Worm (Caenorhabditis elegans) whole organism, early embryonic: ENCODE results near the gene mlt-10.

Source experiments
- B0310.2 ChIP-seq: sonication (generic microtip); optimal IDR thresholded peaks from 2 replicates; lab custom pipeline; 2016; ENCODE audit warnings: mild to moderate bottlenecking, missing genetic modification characterization, missing compliant biosample characterization
- F13C5.2 ChIP-seq: sonication (generic microtip); optimal IDR thresholded peaks from 2 replicates; lab custom pipeline; 2017; ENCODE audit warnings: mild to moderate bottlenecking, missing genetic modification characterization, inconsistent platforms, missing compliant biosample characterization
- aly-1 ChIP-seq: sonication (generic microtip); optimal IDR thresholded peaks from 2 replicates; lab custom pipeline; 2016; ENCODE audit warnings: missing genetic modification characterization, missing compliant biosample characterization
- ama-1 ChIP-seq: fragments of 150-350 bp; optimal IDR thresholded peaks from 2 replicates; lab custom pipeline; 2014
- ceh-13 ChIP-seq: fragments of 200-800 bp; sonication (Bioruptor generic); optimal IDR thresholded peaks from 2 replicates; lab custom pipeline; 2018; ENCODE audit warnings: mild to moderate bottlenecking, missing genetic modification characterization, missing compliant biosample characterization
- ceh-36 ChIP-seq: sonication (generic microtip); optimal IDR thresholded peaks from 2 replicates; lab custom pipeline; 2016; ENCODE audit warnings: missing genetic modification characterization, inconsistent platforms, missing compliant biosample characterization
- ets-7 ChIP-seq: sonication (generic microtip); optimal IDR thresholded peaks from 2 replicates; lab custom pipeline; 2016; ENCODE audit warnings: missing genotype, missing genetic modification characterization, missing compliant biosample characterization
- flt-1 ChIP-seq: fragments of 200-800 bp; sonication (Bioruptor generic); IDR thresholded peaks from 2 replicates; pipeline ENCODE4 v1.3.6; 2022; ENCODE audit warnings: missing genetic modification characterization, missing compliant biosample characterization
- hmbx-1 ChIP-seq: sonication (generic microtip); optimal IDR thresholded peaks from 2 replicates; lab custom pipeline; 2016; ENCODE audit warnings: mild to moderate bottlenecking, missing genetic modification characterization, missing compliant biosample characterization
- hmg-4 ChIP-seq: fragments of 200-800 bp; sonication (Bioruptor generic); optimal IDR thresholded peaks from 2 replicates; lab custom pipeline; 2018; ENCODE audit warnings: mild to moderate bottlenecking, missing genetic modification characterization, missing compliant biosample characterization
- hnd-1 ChIP-seq: sonication (generic microtip); optimal IDR thresholded peaks from 2 replicates; lab custom pipeline; 2016; ENCODE audit warnings: missing genetic modification characterization, missing compliant biosample characterization
- pes-1 ChIP-seq: fragments of 200-800 bp; sonication (Bioruptor generic); IDR thresholded peaks from 2 replicates; pipeline ENCODE4 v1.3.6; 2022; ENCODE audit warnings: missing genetic modification reagents, missing genetic modification characterization, missing compliant biosample characterization
- scrt-1 ChIP-seq: fragments of 200-800 bp; sonication (Bioruptor generic); IDR thresholded peaks from 2 replicates; pipeline ENCODE4 v1.3.6; 2022; ENCODE audit warnings: missing genetic modification characterization, missing compliant biosample characterization
- sea-1 ChIP-seq: fragments of 200-800 bp; sonication (Bioruptor generic); conservative IDR thresholded peaks from 2 replicates; pipeline ENCODE4 v1.3.6; 2022; ENCODE audit warnings: missing genetic modification characterization, missing compliant biosample characterization
- tbx-11 ChIP-seq: fragments of 200-800 bp; sonication (Bioruptor generic); IDR thresholded peaks from 2 replicates; pipeline ENCODE4 v1.3.6; 2022; ENCODE audit warnings: missing genetic modification characterization, missing compliant biosample characterization
- tbx-37 ChIP-seq: fragments of 200-800 bp; sonication (Bioruptor generic); conservative IDR thresholded peaks from 2 replicates; pipeline ENCODE4 v1.3.6; 2022; ENCODE audit warnings: missing genetic modification reagents, missing genetic modification characterization, missing compliant biosample characterization
- tra-4 ChIP-seq: sonication (generic microtip); optimal IDR thresholded peaks from 2 replicates; lab custom pipeline; 2017; ENCODE audit warnings: missing genetic modification characterization, missing compliant biosample characterization

Gene mlt-10

DNA sequence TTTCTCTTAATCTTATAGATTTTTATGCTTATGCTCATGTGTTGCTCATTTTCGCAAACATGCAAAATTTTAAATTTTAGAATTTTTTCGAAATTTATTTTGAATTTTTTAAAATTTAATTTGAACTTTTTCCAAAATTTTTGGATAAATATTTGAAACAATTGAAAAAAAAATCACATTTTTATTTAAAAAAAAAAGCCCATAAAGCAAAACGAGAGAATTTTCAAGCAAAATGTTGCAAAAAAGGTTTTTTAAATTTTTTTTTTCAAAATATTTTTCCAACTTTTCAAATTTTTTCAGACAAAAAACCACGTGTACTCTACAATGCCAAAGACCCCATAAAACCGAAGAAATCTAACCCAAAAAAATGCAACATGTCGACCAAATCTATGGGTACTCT, 9.7 kb downstream of the mlt-10 start, which contains the start of the genes C09E8.1 and C09E8.6:
Gene C09E8.1 (plus strand): TSS at position 301 of the 400 bp plus-strand sequence.
Gene C09E8.6 (plus strand): TSS at position 313 of the 400 bp plus-strand sequence.
- no peak for TF ChIP-seq B0310.2 (tag; lab: Kevin White, UChicago)
- TF ChIP-seq ceh-13 (GFP tag; lab: Kevin White, UChicago): no peak
- no peak for TF ChIP-seq hnd-1 (tag; lab: Kevin White, UChicago)
- no peak for TF ChIP-seq ceh-36
- TF ChIP-seq flt-1: no peak
- no peak for TF ChIP-seq scrt-1 (GFP tag; lab: Robert Waterston, UW)
- no peak for TF ChIP-seq tbx-11 (GFP tag; lab: Robert Waterston, UW)
- TF ChIP-seq ets-7 (tag; lab: Kevin White, UChicago): no peak
- no peak for TF ChIP-seq F13C5.2 (tag; lab: Kevin White, UChicago)
- no peak for TF ChIP-seq tbx-37
- TF ChIP-seq ama-1 (lab: Kevin White, UChicago): no peak
- TF ChIP-seq hmg-4 (GFP tag; lab: Kevin White, UChicago): no peak
- TF ChIP-seq hmbx-1 (tag; lab: Kevin White, UChicago): no peak
- TF ChIP-seq sea-1 (GFP tag; lab: Robert Waterston, UW): no peak
- no peak for TF ChIP-seq pes-1 (GFP tag; lab: Robert Waterston, UW)
- TF ChIP-seq aly-1 (tag; lab: Kevin White, UChicago): no peak
- TF ChIP-seq tra-4 (tag; lab: Kevin White, UChicago): no peak

DNA sequence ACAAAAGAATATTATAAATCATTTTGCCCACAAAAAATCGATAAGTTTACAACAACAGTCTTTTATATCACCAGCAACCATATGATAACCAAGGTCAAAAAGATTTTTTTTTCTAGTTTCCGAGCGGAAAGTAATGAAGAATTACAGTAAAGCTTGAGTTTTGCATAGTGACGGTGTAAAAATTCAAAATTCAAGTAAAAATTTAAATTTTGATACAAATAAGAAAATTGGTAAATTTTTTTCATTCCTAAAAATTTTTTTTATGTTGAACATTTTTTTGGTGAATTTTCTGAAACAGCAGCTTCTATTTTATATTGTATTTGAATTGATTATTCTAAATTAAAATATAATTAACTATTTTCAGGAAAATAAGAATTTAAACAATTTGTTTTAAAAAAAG, 22.3 kb downstream of the mlt-10 start, which contains the start of gene W08F4.5:
Gene W08F4.5 (minus strand): TSS at position 101 of the 400 bp plus-strand sequence.
- TF ChIP-seq tbx-37 (no peak), ets-7 (tag; lab: Kevin White, UChicago) (no peak), ceh-13 (GFP tag; lab: Kevin White, UChicago) (no peak), tra-4 (tag; lab: Kevin White, UChicago) (no peak), F13C5.2 (tag; lab: Kevin White, UChicago) (no peak), hnd-1 (tag; lab: Kevin White, UChicago) (no peak), hmg-4 (GFP tag; lab: Kevin White, UChicago) (no peak), B0310.2 (tag; lab: Kevin White, UChicago) (no peak), scrt-1 (GFP tag; lab: Robert Waterston, UW) (no peak), sea-1 (GFP tag; lab: Robert Waterston, UW) (no peak), flt-1 (no peak), tbx-11 (GFP tag; lab: Robert Waterston, UW) (no peak), pes-1 (GFP tag; lab: Robert Waterston, UW) (no peak), hmbx-1 (tag; lab: Kevin White, UChicago) (no peak), ceh-36 (no peak), ama-1 (lab: Kevin White, UChicago) (no peak), aly-1 (tag; lab: Kevin White, UChicago) (no peak)

DNA sequence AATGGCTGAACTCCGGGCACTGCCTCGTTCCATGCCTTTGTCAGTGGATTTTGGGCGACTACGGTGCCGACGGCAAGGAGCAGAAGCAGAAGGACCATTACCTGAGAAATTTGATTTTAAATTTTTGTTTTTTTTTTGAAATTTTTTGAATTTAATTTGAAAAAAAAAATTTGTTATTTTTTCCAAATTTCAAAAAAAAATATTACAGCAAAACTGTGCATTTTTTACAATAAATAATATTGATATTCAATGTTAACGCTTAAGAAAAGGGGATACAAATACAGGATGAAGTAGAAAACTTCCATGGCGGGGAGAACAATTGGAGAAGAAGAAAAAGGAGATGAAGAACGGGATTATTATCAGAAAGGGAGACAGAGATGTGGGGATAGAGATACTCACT, 25.5 kb downstream of the mlt-10 start, which contains the start of gene mlt-8:
Gene mlt-8 (minus strand): TSS at position 101 of the 400 bp plus-strand sequence.
- TF ChIP-seq ceh-36 (no peak), pes-1 (GFP tag; lab: Robert Waterston, UW) (no peak), hmg-4 (GFP tag; lab: Kevin White, UChicago) (no peak), aly-1 (tag; lab: Kevin White, UChicago) (no peak), B0310.2 (tag; lab: Kevin White, UChicago) (no peak), F13C5.2 (tag; lab: Kevin White, UChicago) (no peak)

DNA sequence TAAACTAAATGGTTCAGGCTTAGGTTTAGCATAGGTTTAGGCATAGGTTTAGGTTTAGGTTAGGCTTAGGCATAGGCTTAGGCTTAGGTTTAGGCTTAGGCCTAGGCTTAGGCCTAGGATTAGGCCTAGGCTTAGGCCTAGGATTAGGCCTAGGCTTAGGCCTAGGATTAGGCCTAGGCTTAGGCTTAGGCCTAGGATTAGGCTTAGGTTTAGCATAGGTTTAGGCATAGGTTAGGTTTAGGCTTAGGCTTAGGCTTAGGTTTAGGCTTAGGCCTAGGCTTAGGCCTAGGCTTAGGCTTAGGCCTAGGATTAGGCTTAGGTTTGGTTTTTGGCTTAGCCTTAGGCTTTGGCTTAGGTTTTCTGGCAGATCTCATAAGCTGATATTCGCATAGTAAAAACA, 27.1 kb downstream of the mlt-10 start:
- TF ChIP-seq ceh-36 (peak; percentile 88), pes-1 (GFP tag; lab: Robert Waterston, UW) (peak; percentile 37; the same call in 1 of the 2 replicates)

DNA sequence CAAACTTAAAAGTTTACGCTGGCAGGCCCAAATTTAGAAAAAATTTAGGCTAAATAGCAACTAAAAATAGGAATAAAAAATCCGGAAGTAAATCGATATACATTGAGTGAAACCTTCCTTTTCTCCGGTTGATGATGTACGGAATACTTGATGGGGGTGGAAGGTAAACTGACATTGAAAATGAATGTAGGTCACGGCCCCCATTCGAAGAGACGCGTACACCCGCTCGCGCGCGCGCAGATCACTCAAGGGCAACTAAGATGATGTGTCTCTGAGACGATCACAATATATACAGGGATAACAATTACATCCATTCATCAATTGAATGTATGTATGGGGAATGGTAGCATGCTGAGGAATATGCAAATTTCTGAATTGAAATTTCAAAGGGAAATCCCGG, 27.6 kb downstream of the mlt-10 start:
- no peak for TF ChIP-seq scrt-1 (GFP tag; lab: Robert Waterston, UW)
- TF ChIP-seq tra-4 (tag; lab: Kevin White, UChicago): no peak

DNA sequence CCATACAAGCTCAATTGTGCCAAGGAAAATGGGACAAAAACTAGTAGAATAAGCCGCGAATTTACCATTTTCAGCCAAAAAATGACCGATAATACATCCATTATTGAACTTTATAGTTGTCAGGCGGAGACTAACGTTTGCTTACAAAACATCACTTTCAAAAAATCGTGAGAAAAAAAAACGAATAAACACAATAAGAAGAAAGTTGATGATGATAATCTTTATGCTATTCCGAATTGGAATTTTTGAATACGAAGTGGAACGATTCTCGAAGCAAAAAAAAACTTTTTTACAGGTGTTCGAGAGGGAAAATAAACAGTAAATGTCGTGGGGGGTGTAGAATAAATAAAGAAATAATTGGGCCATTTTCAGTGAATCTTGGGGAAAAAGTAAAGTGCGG, 31.1 kb downstream of the mlt-10 start, which contains the start of gene W08F4.7:
Gene W08F4.7 (minus strand): TSS at position 101 of the 400 bp plus-strand sequence.
- TF ChIP-seq hmbx-1 (tag; lab: Kevin White, UChicago) (no peak), B0310.2 (tag; lab: Kevin White, UChicago) (no peak), tbx-11 (GFP tag; lab: Robert Waterston, UW) (no peak), tra-4 (tag; lab: Kevin White, UChicago) (no peak), hnd-1 (tag; lab: Kevin White, UChicago) (no peak), ets-7 (tag; lab: Kevin White, UChicago) (no peak), ama-1 (lab: Kevin White, UChicago) (no peak), scrt-1 (GFP tag; lab: Robert Waterston, UW) (no peak)

DNA sequence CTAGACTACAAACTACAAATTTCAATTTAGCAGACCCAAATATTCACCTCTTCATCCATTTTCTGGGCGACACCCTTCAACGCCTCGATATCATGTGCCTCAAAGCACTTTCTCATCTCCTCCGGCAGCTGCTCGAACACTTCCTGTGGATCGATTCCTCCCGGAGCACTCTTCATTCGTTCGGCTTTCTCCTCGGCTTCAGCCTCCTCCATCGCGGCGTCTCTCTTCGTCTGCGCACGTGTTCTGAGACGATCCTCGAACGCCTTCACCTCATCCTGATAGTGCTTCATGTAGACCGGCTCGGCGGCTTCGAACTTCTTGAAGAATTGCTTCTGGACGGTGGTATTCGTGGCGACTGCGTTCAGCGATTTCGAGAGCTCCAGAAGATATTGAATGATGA, 32.3 kb downstream of the mlt-10 start:
- TF ChIP-seq ama-1 (lab: Kevin White, UChicago) (no peak), hmbx-1 (tag; lab: Kevin White, UChicago) (no peak), ceh-36 (no peak), tbx-37 (no peak), hmg-4 (GFP tag; lab: Kevin White, UChicago) (no peak), F13C5.2 (tag; lab: Kevin White, UChicago) (no peak), tbx-11 (GFP tag; lab: Robert Waterston, UW) (no peak), pes-1 (GFP tag; lab: Robert Waterston, UW) (no peak), flt-1 (no peak), tra-4 (tag; lab: Kevin White, UChicago) (no peak), ets-7 (tag; lab: Kevin White, UChicago) (no peak), scrt-1 (GFP tag; lab: Robert Waterston, UW) (no peak), ceh-13 (GFP tag; lab: Kevin White, UChicago) (no peak), hnd-1 (tag; lab: Kevin White, UChicago) (no peak), sea-1 (GFP tag; lab: Robert Waterston, UW) (no peak), B0310.2 (tag; lab: Kevin White, UChicago) (no peak), aly-1 (tag; lab: Kevin White, UChicago) (no peak)
